Worm (Caenorhabditis elegans) whole organism, early embryonic: ENCODE measurements around the gene fbxa-134.

Experiments used
- B0310.2 ChIP-seq: sonication (generic microtip); optimal IDR thresholded peaks from 2 replicates; lab custom pipeline; 2016; ENCODE audit warnings: mild to moderate bottlenecking, missing genetic modification characterization, missing compliant biosample characterization
- F13C5.2 ChIP-seq: sonication (generic microtip); optimal IDR thresholded peaks from 2 replicates; lab custom pipeline; 2017; ENCODE audit warnings: mild to moderate bottlenecking, missing genetic modification characterization, inconsistent platforms, missing compliant biosample characterization
- aly-1 ChIP-seq: sonication (generic microtip); optimal IDR thresholded peaks from 2 replicates; lab custom pipeline; 2016; ENCODE audit warnings: missing genetic modification characterization, missing compliant biosample characterization
- ama-1 ChIP-seq: fragments of 150-350 bp; optimal IDR thresholded peaks from 2 replicates; lab custom pipeline; 2014
- ceh-13 ChIP-seq: fragments of 200-800 bp; sonication (Bioruptor generic); optimal IDR thresholded peaks from 2 replicates; lab custom pipeline; 2018; ENCODE audit warnings: mild to moderate bottlenecking, missing genetic modification characterization, missing compliant biosample characterization
- ceh-36 ChIP-seq: sonication (generic microtip); optimal IDR thresholded peaks from 2 replicates; lab custom pipeline; 2016; ENCODE audit warnings: missing genetic modification characterization, inconsistent platforms, missing compliant biosample characterization
- ets-7 ChIP-seq: sonication (generic microtip); optimal IDR thresholded peaks from 2 replicates; lab custom pipeline; 2016; ENCODE audit warnings: missing genotype, missing genetic modification characterization, missing compliant biosample characterization
- flt-1 ChIP-seq: fragments of 200-800 bp; sonication (Bioruptor generic); IDR thresholded peaks from 2 replicates; pipeline ENCODE4 v1.3.6; 2022; ENCODE audit warnings: missing genetic modification characterization, missing compliant biosample characterization
- hmbx-1 ChIP-seq: sonication (generic microtip); optimal IDR thresholded peaks from 2 replicates; lab custom pipeline; 2016; ENCODE audit warnings: mild to moderate bottlenecking, missing genetic modification characterization, missing compliant biosample characterization
- hmg-4 ChIP-seq: fragments of 200-800 bp; sonication (Bioruptor generic); optimal IDR thresholded peaks from 2 replicates; lab custom pipeline; 2018; ENCODE audit warnings: mild to moderate bottlenecking, missing genetic modification characterization, missing compliant biosample characterization
- hnd-1 ChIP-seq: sonication (generic microtip); optimal IDR thresholded peaks from 2 replicates; lab custom pipeline; 2016; ENCODE audit warnings: missing genetic modification characterization, missing compliant biosample characterization
- pes-1 ChIP-seq: fragments of 200-800 bp; sonication (Bioruptor generic); IDR thresholded peaks from 2 replicates; pipeline ENCODE4 v1.3.6; 2022; ENCODE audit warnings: missing genetic modification reagents, missing genetic modification characterization, missing compliant biosample characterization
- scrt-1 ChIP-seq: fragments of 200-800 bp; sonication (Bioruptor generic); IDR thresholded peaks from 2 replicates; pipeline ENCODE4 v1.3.6; 2022; ENCODE audit warnings: missing genetic modification characterization, missing compliant biosample characterization
- sea-1 ChIP-seq: fragments of 200-800 bp; sonication (Bioruptor generic); conservative IDR thresholded peaks from 2 replicates; pipeline ENCODE4 v1.3.6; 2022; ENCODE audit warnings: missing genetic modification characterization, missing compliant biosample characterization
- tbx-11 ChIP-seq: fragments of 200-800 bp; sonication (Bioruptor generic); IDR thresholded peaks from 2 replicates; pipeline ENCODE4 v1.3.6; 2022; ENCODE audit warnings: missing genetic modification characterization, missing compliant biosample characterization
- tbx-37 ChIP-seq: fragments of 200-800 bp; sonication (Bioruptor generic); conservative IDR thresholded peaks from 2 replicates; pipeline ENCODE4 v1.3.6; 2022; ENCODE audit warnings: missing genetic modification reagents, missing genetic modification characterization, missing compliant biosample characterization
- tra-4 ChIP-seq: sonication (generic microtip); optimal IDR thresholded peaks from 2 replicates; lab custom pipeline; 2017; ENCODE audit warnings: missing genetic modification characterization, missing compliant biosample characterization

fbxa-134 gene

ce11 chrV:17317297-17317696 lies 35.4 kb downstream of the fbxa-134 start:
- TF ChIP-seq ceh-36 (tag; lab: Kevin White, UChicago) (no peak), ama-1 (lab: Kevin White, UChicago) (no peak), tbx-11 (GFP tag; lab: Robert Waterston, UW) (no peak), hmbx-1 (tag; lab: Kevin White, UChicago) (no peak), aly-1 (tag; lab: Kevin White, UChicago) (no peak), ceh-13 (GFP tag; lab: Kevin White, UChicago) (no peak), pes-1 (no peak), hnd-1 (tag; lab: Kevin White, UChicago) (no peak), tra-4 (tag; lab: Kevin White, UChicago) (no peak), tbx-37 (no peak), hmg-4 (GFP tag; lab: Kevin White, UChicago) (no peak), sea-1 (no peak), ets-7 (tag; lab: Kevin White, UChicago) (no peak)

DNA sequence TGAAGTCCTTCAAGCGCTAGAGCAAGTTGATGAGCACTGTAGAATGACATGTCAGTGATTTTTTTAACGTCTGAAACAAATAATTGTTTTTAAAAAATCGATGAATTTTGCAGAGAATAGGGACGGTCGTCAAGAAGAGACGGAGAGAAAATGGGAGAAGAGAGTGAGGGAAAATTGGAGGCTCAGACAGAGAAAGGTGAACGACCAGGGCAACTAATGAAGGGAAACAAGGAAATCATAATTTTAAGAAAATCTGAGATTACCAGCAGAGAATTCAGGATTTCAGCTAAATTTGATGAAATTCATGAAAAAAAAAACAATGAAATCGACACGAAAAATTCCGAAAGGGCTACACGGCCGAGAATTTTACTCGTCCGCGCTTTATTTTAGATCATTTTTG lies 37.6 kb downstream of the fbxa-134 start, which contains the start of gene F31E9.6:
TSS of gene F31E9.6 (minus strand) at position 91 of the 400 bp plus-strand sequence.
- no peak for TF ChIP-seq F13C5.2 (tag; lab: Kevin White, UChicago)
- TF ChIP-seq tbx-37 = no peak
- TF ChIP-seq hnd-1 (tag; lab: Kevin White, UChicago) = no peak
- TF ChIP-seq flt-1 (GFP tag; lab: Robert Waterston, UW) = no peak
- TF ChIP-seq sea-1 = no peak
- TF ChIP-seq ets-7 (tag; lab: Kevin White, UChicago) = no peak
- no peak for TF ChIP-seq ceh-13 (GFP tag; lab: Kevin White, UChicago)
- no peak for TF ChIP-seq tra-4 (tag; lab: Kevin White, UChicago)
- no peak for TF ChIP-seq ceh-36 (tag; lab: Kevin White, UChicago)
- TF ChIP-seq tbx-11 (GFP tag; lab: Robert Waterston, UW) = no peak
- TF ChIP-seq scrt-1 (GFP tag; lab: Robert Waterston, UW) = no peak
- no peak for TF ChIP-seq hmg-4 (GFP tag; lab: Kevin White, UChicago)
- TF ChIP-seq ama-1 (lab: Kevin White, UChicago) = no peak
- no peak for TF ChIP-seq aly-1 (tag; lab: Kevin White, UChicago)
- TF ChIP-seq pes-1 = no peak

DNA sequence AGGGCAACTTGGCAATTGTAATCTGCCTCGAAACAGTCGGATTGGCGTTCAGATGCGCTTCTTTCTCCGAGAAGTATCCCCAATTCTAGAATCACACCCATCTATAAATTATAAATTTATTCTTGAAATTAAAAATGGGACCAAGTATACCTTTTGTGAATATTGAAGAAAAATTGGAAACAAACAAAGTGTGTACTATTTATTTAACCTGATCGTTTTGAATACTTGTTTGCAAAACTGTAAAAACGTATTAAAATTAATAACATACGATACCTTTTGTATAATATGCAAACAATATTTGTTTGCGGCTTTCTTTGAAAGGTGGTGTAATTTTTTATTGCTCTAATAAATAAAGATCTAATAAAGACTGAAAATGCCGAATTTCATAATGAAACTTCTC lies 40.3 kb downstream of the fbxa-134 start, which contains the start of gene Y61B8B.3:
TSS of gene Y61B8B.3 (minus strand) at position 101 of the 400 bp plus-strand sequence.
- TF ChIP-seq ets-7 (tag; lab: Kevin White, UChicago) (no peak), sea-1 (no peak), tbx-37 (no peak), tra-4 (tag; lab: Kevin White, UChicago) (no peak), hmg-4 (GFP tag; lab: Kevin White, UChicago) (no peak), pes-1 (no peak), hnd-1 (tag; lab: Kevin White, UChicago) (no peak), aly-1 (tag; lab: Kevin White, UChicago) (no peak), hmbx-1 (tag; lab: Kevin White, UChicago) (no peak), flt-1 (GFP tag; lab: Robert Waterston, UW) (no peak), F13C5.2 (tag; lab: Kevin White, UChicago) (no peak), scrt-1 (GFP tag; lab: Robert Waterston, UW) (no peak), ama-1 (lab: Kevin White, UChicago) (no peak), tbx-11 (GFP tag; lab: Robert Waterston, UW) (no peak), B0310.2 (tag; lab: Kevin White, UChicago) (no peak), ceh-36 (tag; lab: Kevin White, UChicago) (no peak), ceh-13 (GFP tag; lab: Kevin White, UChicago) (no peak)

DNA sequence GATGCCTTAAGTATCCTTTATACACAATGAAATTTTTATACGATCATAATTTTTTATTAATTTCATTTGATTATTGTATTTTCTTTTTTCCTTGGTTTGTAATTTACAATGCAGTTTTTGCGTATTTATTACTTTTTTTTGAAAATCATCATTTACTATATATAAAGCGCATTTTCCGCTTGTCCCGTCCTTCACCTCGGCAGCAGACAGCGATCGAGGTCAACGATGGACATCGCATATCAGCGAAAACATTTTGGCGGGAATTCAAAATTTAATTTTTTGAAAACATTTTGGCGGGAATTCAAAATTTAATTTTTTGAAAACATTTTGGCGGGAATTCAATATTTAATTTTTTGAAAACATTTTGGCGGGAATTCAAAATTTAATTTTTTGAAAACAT lies 44.7 kb downstream of the fbxa-134 start:
- TF ChIP-seq hmg-4 (GFP tag; lab: Kevin White, UChicago) (no peak), pes-1 (no peak), aly-1 (tag; lab: Kevin White, UChicago) (no peak), flt-1 (GFP tag; lab: Robert Waterston, UW) (no peak), sea-1 (no peak), ama-1 (lab: Kevin White, UChicago) (no peak), B0310.2 (tag; lab: Kevin White, UChicago) (no peak), ets-7 (tag; lab: Kevin White, UChicago) (no peak), F13C5.2 (tag; lab: Kevin White, UChicago) (no peak), tbx-37 (no peak), tbx-11 (GFP tag; lab: Robert Waterston, UW) (no peak), ceh-36 (tag; lab: Kevin White, UChicago) (no peak), hmbx-1 (tag; lab: Kevin White, UChicago) (no peak)

DNA sequence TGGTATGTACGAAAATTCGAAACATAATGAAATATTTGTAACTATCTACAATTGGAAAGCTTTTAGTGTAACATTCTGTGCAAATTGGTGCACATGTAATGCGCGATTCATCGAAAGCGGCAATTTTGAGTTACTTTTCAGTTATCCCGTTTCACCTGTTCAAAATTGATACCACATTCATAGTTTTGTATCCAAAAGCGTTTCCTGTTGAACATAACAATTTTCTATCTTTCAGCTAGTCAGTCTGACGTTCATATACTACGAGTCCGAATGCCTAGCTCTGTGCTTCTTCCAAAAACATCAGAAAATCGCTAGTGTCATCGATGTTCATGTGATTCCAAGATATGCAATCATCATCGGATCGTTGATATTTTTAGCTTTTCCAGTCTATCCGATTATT lies 49.3 kb downstream of the fbxa-134 start:
- TF ChIP-seq ets-7 (tag; lab: Kevin White, UChicago) = no peak
- no peak for TF ChIP-seq hnd-1 (tag; lab: Kevin White, UChicago)
- TF ChIP-seq ceh-36 (tag; lab: Kevin White, UChicago) = no peak
- TF ChIP-seq ama-1 (lab: Kevin White, UChicago) = no peak

- TF ChIP-seq aly-1 (tag; lab: Kevin White, UChicago) (no peak), ets-7 (tag; lab: Kevin White, UChicago) (no peak), tbx-37 (no peak), ceh-36 (tag; lab: Kevin White, UChicago) (no peak), hmg-4 (GFP tag; lab: Kevin White, UChicago) (no peak), hnd-1 (tag; lab: Kevin White, UChicago) (no peak), tra-4 (tag; lab: Kevin White, UChicago) (no peak), sea-1 (no peak), ama-1 (lab: Kevin White, UChicago) (no peak), ceh-13 (GFP tag; lab: Kevin White, UChicago) (no peak), scrt-1 (GFP tag; lab: Robert Waterston, UW) (no peak), hmbx-1 (tag; lab: Kevin White, UChicago) (no peak), pes-1 (no peak), F13C5.2 (tag; lab: Kevin White, UChicago) (no peak), tbx-11 (GFP tag; lab: Robert Waterston, UW) (no peak), flt-1 (GFP tag; lab: Robert Waterston, UW) (no peak)
These were observed 49.9 kb downstream of the fbxa-134 start, which contains the start of gene sri-70 for ce11 chrV:17302754-17303153. sri-70 (plus strand) TSS chrV:17303054.

DNA sequence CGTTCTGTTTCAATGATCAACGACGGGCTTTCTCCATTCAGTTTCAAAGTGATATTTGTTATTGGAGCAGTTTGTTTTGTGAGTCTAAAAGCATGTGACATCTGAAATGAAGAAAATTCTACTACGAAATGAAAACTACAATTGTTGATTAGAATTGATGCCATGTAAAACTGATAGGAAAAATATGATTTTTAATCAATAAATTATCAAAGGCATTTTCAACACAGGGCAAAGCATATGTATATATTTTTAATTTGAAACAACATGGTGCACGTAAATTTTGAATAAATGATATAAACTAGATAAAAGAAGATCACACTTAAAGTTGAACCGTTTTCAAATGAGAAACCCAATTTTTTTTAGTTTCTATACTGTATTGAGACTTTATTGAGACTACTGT lies 51.3 kb downstream of the fbxa-134 start, which contains the start of gene K10G4.5:
TSS of gene K10G4.5 (minus strand) at position 101 of the 400 bp plus-strand sequence.
- TF ChIP-seq pes-1 (no peak), flt-1 (GFP tag; lab: Robert Waterston, UW) (no peak), aly-1 (tag; lab: Kevin White, UChicago) (no peak), tbx-11 (GFP tag; lab: Robert Waterston, UW) (no peak), tra-4 (tag; lab: Kevin White, UChicago) (no peak), ceh-13 (GFP tag; lab: Kevin White, UChicago) (no peak), hnd-1 (tag; lab: Kevin White, UChicago) (no peak), ama-1 (lab: Kevin White, UChicago) (no peak), B0310.2 (tag; lab: Kevin White, UChicago) (no peak), ceh-36 (tag; lab: Kevin White, UChicago) (no peak), hmg-4 (GFP tag; lab: Kevin White, UChicago) (no peak), tbx-37 (no peak), sea-1 (no peak)
